Worm (Caenorhabditis elegans) whole organism, midembryonic: ENCODE results near the gene R04F11.3.

Source experiments
- cog-1 ChIP-seq: sonication (generic microtip); optimal IDR thresholded peaks from 2 replicates; lab custom pipeline; 2016; ENCODE audit warnings: missing genetic modification characterization, missing compliant biosample characterization
- flt-1 ChIP-seq: fragments of 200-800 bp; sonication (Bioruptor generic); IDR thresholded peaks from 2 replicates; pipeline ENCODE4 v1.3.6; 2022; ENCODE audit warnings: missing genetic modification characterization, missing compliant biosample characterization
- klf-2 ChIP-seq: fragments of 200-800 bp; sonication (Bioruptor generic); conservative IDR thresholded peaks from 2 replicates; pipeline ENCODE4 v1.3.6; 2022; ENCODE audit warnings: missing genetic modification reagents, missing genetic modification characterization, missing compliant biosample characterization
- ref-1 ChIP-seq: fragments of 200-800 bp; sonication (Bioruptor generic); conservative IDR thresholded peaks from 2 replicates; pipeline ENCODE4 v1.3.6; 2022; ENCODE audit warnings: missing genetic modification reagents, missing genetic modification characterization, missing compliant biosample characterization
- tab-1 ChIP-seq: fragments of 200-800 bp; sonication (Bioruptor generic); IDR thresholded peaks from 2 replicates; pipeline ENCODE4 v1.3.6; 2022; ENCODE audit warnings: missing genetic modification characterization, missing compliant biosample characterization
- ztf-23 ChIP-seq: fragments of 200-800 bp; sonication (Bioruptor generic); IDR thresholded peaks from 2 replicates; pipeline ENCODE4 v1.3.6; 2022; ENCODE audit warnings: missing genetic modification reagents, missing genetic modification characterization, missing compliant biosample characterization
- ztf-29 ChIP-seq: fragments of 200-800 bp; sonication (Bioruptor generic); IDR thresholded peaks from 2 replicates; pipeline ENCODE4 v1.3.6; 2022; ENCODE audit warnings: missing genetic modification reagents, missing genetic modification characterization, missing compliant biosample characterization

DNA sequence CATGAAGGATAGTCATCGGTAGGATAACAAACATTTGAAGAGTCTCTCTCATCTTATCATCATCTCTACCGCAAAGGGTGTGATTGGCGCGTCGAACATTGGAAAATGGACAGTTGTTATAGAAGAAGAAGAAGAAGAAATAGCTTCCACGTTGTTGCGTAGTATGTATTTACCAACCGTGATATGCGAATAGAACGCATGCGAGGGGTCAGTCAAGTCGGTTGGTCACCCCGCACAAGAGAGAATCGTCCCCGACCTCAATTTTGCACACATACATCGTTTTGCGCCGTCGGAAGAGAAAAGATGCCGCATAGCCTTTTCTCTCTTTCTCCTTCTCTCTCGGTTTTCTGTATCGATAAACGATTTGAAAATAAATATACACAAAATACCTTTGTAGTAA is 22.0 kb downstream of the R04F11.3 start:
- no peak for TF ChIP-seq flt-1 (GFP tag; lab: Robert Waterston, UW)
- no peak for TF ChIP-seq ref-1
- TF ChIP-seq ztf-29 (GFP tag; lab: Robert Waterston, UW), result no peak
- no peak for TF ChIP-seq tab-1 (GFP tag; lab: Robert Waterston, UW)
- TF ChIP-seq cog-1 (tag; lab: Kevin White, UChicago), result no peak
- TF ChIP-seq klf-2 (GFP tag; lab: Robert Waterston, UW), result no peak
- no peak for TF ChIP-seq ztf-23 (GFP tag; lab: Robert Waterston, UW)
